Worm (Caenorhabditis elegans) whole organism, young adult: ENCODE measurements around the gene F52H2.5.

Experiments
- B0261.1 ChIP-seq: sonication (generic microtip); optimal IDR thresholded peaks from 2 replicates; lab custom pipeline; 2016; ENCODE audit warnings: mild to moderate bottlenecking, missing genetic modification characterization, moderate library complexity, missing compliant biosample characterization
- C17E4.6 ChIP-seq: fragments of 200-800 bp; sonication (Bioruptor generic); IDR thresholded peaks from 2 replicates; pipeline ENCODE4 v1.3.6; 2022; ENCODE audit warnings: missing genetic modification reagents, missing genetic modification characterization, missing compliant biosample characterization
- F37B4.10 ChIP-seq: fragments of 200-800 bp; sonication (Bioruptor generic); IDR thresholded peaks from 2 replicates; pipeline ENCODE4 v1.3.6; 2022; ENCODE audit warnings: missing genetic modification characterization, missing compliant biosample characterization
- F39B2.1 ChIP-seq: fragments of 200-800 bp; sonication (Bioruptor generic); IDR thresholded peaks from 2 replicates; pipeline ENCODE4 v1.3.6; 2022; ENCODE audit warnings: missing genetic modification reagents, missing genetic modification characterization, missing compliant biosample characterization
- F57A8.1 ChIP-seq: fragments of 200-800 bp; sonication (Bioruptor generic); optimal IDR thresholded peaks from 2 replicates; lab custom pipeline; 2018; ENCODE audit warnings: mild to moderate bottlenecking, missing genetic modification characterization, moderate library complexity, missing compliant biosample characterization
- F57C9.4 ChIP-seq: sonication (generic microtip); optimal IDR thresholded peaks from 2 replicates; lab custom pipeline; 2017; ENCODE audit warnings: mild to moderate bottlenecking, missing genetic modification characterization, missing compliant biosample characterization
- K11D2.4 ChIP-seq: fragments of 200-800 bp; sonication (Bioruptor generic); IDR thresholded peaks from 2 replicates; pipeline ENCODE4 v1.3.6; 2022; ENCODE audit warnings: missing genetic modification reagents, missing genetic modification characterization, missing compliant biosample characterization
- K12H6.12 ChIP-seq: fragments of 200-800 bp; sonication (Bioruptor generic); optimal IDR thresholded peaks from 2 replicates; lab custom pipeline; 2018; ENCODE audit warnings: mild to moderate bottlenecking, missing genetic modification characterization, missing compliant biosample characterization
- T26A5.8 ChIP-seq: sonication (generic microtip); optimal IDR thresholded peaks from 2 replicates; lab custom pipeline; 2016; ENCODE audit warnings: missing genetic modification characterization, missing compliant biosample characterization
- Y53G8AR.9 ChIP-seq: fragments of 200-800 bp; sonication (Bioruptor generic); conservative IDR thresholded peaks from 2 replicates; pipeline ENCODE4 v1.3.6; 2022; ENCODE audit warnings: missing genetic modification reagents, missing genetic modification characterization, missing compliant biosample characterization
- Y67H2A.10 ChIP-seq: fragments of 200-800 bp; sonication (Bioruptor generic); conservative IDR thresholded peaks from 2 replicates; pipeline ENCODE4 v1.3.6; 2022; ENCODE audit warnings: missing genetic modification reagents, missing genetic modification characterization, missing compliant biosample characterization
- Y79H2A.3 ChIP-seq: fragments of 200-800 bp; sonication (Bioruptor generic); conservative IDR thresholded peaks from 2 replicates; pipeline ENCODE4 v1.3.6; 2022; ENCODE audit warnings: missing genetic modification reagents, missing genetic modification characterization, missing compliant biosample characterization
- Y95B8A.8 ChIP-seq: fragments of 200-800 bp; sonication (Bioruptor generic); IDR thresholded peaks from 2 replicates; pipeline ENCODE4 v1.3.6; 2022; ENCODE audit warnings: missing genetic modification reagents, missing genetic modification characterization, missing compliant biosample characterization
- akir-1 ChIP-seq: fragments of 200-800 bp; sonication (Bioruptor generic); optimal IDR thresholded peaks from 2 replicates; lab custom pipeline; 2018; ENCODE audit warnings: mild to moderate bottlenecking, missing genetic modification characterization, moderate library complexity, missing compliant biosample characterization
- ama-1 ChIP-seq, 3 experiments: fragments of 150-350 bp in 1 of 3; sonication (generic microtip) in 2 of 3; optimal IDR thresholded peaks; 2 replicates each; lab custom pipeline; 2014 to 2018; ENCODE audit warnings: missing biosample characterization in 2 of 3, missing genetic modification characterization in 2 of 3, missing genetic modification reagents in 2 of 3
- aptf-3 ChIP-seq: fragments of 200-800 bp; sonication (Bioruptor generic); IDR thresholded peaks from 2 replicates; pipeline ENCODE4 v1.3.6; 2022; ENCODE audit warnings: missing genetic modification characterization, missing compliant biosample characterization
- bed-2 ChIP-seq: fragments of 200-800 bp; sonication (Bioruptor generic); IDR thresholded peaks from 2 replicates; pipeline ENCODE4 v1.3.6; 2022; ENCODE audit warnings: missing genetic modification reagents, missing genetic modification characterization, missing compliant biosample characterization
- cebp-1 ChIP-seq, 2 experiments: fragments of 200-800 bp in 1 of 2; sonication (Bioruptor generic) in 1 of 2; sonication (generic microtip) in 1 of 2; IDR thresholded peaks in 1 of 2; optimal IDR thresholded peaks in 1 of 2; 2 replicates each; pipeline versions ENCODE4 v1.3.6 to Lab custom; 2017 to 2022; ENCODE audit warnings: missing compliant biosample characterization in 2 of 2, missing genetic modification characterization in 2 of 2, mild to moderate bottlenecking in 1 of 2, missing genetic modification reagents in 1 of 2, moderate library complexity in 1 of 2
- ceh-27 ChIP-seq: fragments of 200-800 bp; sonication (Bioruptor generic); optimal IDR thresholded peaks from 2 replicates; lab custom pipeline; 2018; ENCODE audit warnings: mild to moderate bottlenecking, missing genetic modification characterization, moderate library complexity, missing compliant biosample characterization
- dpl-1 ChIP-seq: fragments of 150-350 bp; optimal IDR thresholded peaks from 2 replicates; lab custom pipeline; 2014; ENCODE audit warnings: missing biosample characterization, missing genetic modification reagents, missing genetic modification characterization
- egl-44 ChIP-seq: fragments of 200-800 bp; sonication (Bioruptor generic); IDR thresholded peaks from 2 replicates; pipeline ENCODE4 v1.3.6; 2022; ENCODE audit warnings: missing genetic modification reagents, missing genetic modification characterization, missing compliant biosample characterization
- egrh-3 ChIP-seq: fragments of 200-800 bp; sonication (Bioruptor generic); IDR thresholded peaks from 2 replicates; pipeline ENCODE4 v1.3.6; 2022; ENCODE audit warnings: missing genetic modification reagents, missing genetic modification characterization, missing compliant biosample characterization
- ekl-4 ChIP-seq: fragments of 200-800 bp; sonication (Bioruptor generic); IDR thresholded peaks from 2 replicates; pipeline ENCODE4 v1.3.6; 2022; ENCODE audit warnings: missing genetic modification reagents, missing genetic modification characterization, missing compliant biosample characterization
- ets-4 ChIP-seq: fragments of 200-800 bp; sonication (Bioruptor generic); optimal IDR thresholded peaks from 2 replicates; lab custom pipeline; 2018; ENCODE audit warnings: mild to moderate bottlenecking, missing genetic modification characterization, missing compliant biosample characterization
- gei-17 ChIP-seq: fragments of 200-800 bp; sonication (Bioruptor generic); optimal IDR thresholded peaks from 2 replicates; lab custom pipeline; 2018; ENCODE audit warnings: mild to moderate bottlenecking, missing genetic modification characterization, missing compliant biosample characterization
- him-1 ChIP-seq: sonication (generic microtip); optimal IDR thresholded peaks from 2 replicates; lab custom pipeline; 2016; ENCODE audit warnings: missing genotype, missing genetic modification reagents, missing genetic modification characterization, missing compliant biosample characterization
- hlh-26 ChIP-seq: fragments of 200-800 bp; sonication (Bioruptor generic); conservative IDR thresholded peaks from 2 replicates; pipeline ENCODE4 v1.3.6; 2022; ENCODE audit warnings: missing genetic modification reagents, missing genetic modification characterization, missing compliant biosample characterization
- hmg-1.2 ChIP-seq: fragments of 200-800 bp; sonication (Bioruptor generic); IDR thresholded peaks from 2 replicates; pipeline ENCODE4 v1.3.6; 2022; ENCODE audit warnings: missing genetic modification reagents, missing genetic modification characterization, missing compliant biosample characterization
- let-526 ChIP-seq: fragments of 200-800 bp; sonication (Bioruptor generic); IDR thresholded peaks from 2 replicates; pipeline ENCODE4 v1.3.6; 2022; ENCODE audit warnings: missing genetic modification reagents, missing genetic modification characterization, missing compliant biosample characterization
- lin-40 ChIP-seq: sonication (generic microtip); optimal IDR thresholded peaks from 2 replicates; lab custom pipeline; 2016; ENCODE audit warnings: missing genetic modification characterization, mild to moderate bottlenecking, missing compliant biosample characterization, missing genotype, missing genetic modification reagents
- lin-54 ChIP-seq: fragments of 200-800 bp; sonication (Bioruptor generic); optimal IDR thresholded peaks from 2 replicates; lab custom pipeline; 2018; ENCODE audit warnings: mild to moderate bottlenecking, missing genetic modification characterization, missing compliant biosample characterization
- lsy-27 ChIP-seq: sonication (generic microtip); optimal IDR thresholded peaks from 2 replicates; lab custom pipeline; 2017; ENCODE audit warnings: missing genetic modification characterization, mild to moderate bottlenecking, missing compliant biosample characterization, antibody characterized with exemption, missing genotype, borderline replicate concordance; ENCODE audit not compliant: insufficient read depth
- madf-10 ChIP-seq: sonication (generic microtip); optimal IDR thresholded peaks from 2 replicates; lab custom pipeline; 2016; ENCODE audit warnings: mild to moderate bottlenecking, missing genetic modification characterization, missing compliant biosample characterization
- madf-8 ChIP-seq: fragments of 200-800 bp; sonication (Bioruptor generic); conservative IDR thresholded peaks from 2 replicates; pipeline ENCODE4 v1.3.6; 2022; ENCODE audit warnings: missing genetic modification reagents, missing genetic modification characterization, missing compliant biosample characterization
- mcd-1 ChIP-seq: fragments of 200-800 bp; sonication (Bioruptor generic); IDR thresholded peaks from 2 replicates; pipeline ENCODE4 v1.3.6; 2022; ENCODE audit warnings: missing genetic modification reagents, missing genetic modification characterization, missing compliant biosample characterization
- mxl-1 ChIP-seq: sonication (generic microtip); optimal IDR thresholded peaks from 2 replicates; lab custom pipeline; 2016; ENCODE audit warnings: missing genetic modification characterization, missing compliant biosample characterization
- nfya-2 ChIP-seq: fragments of 200-800 bp; sonication (Bioruptor generic); IDR thresholded peaks from 2 replicates; pipeline ENCODE4 v1.3.6; 2022; ENCODE audit warnings: missing genetic modification reagents, missing genetic modification characterization, missing compliant biosample characterization
- nhr-120 ChIP-seq: fragments of 200-800 bp; sonication (Bioruptor generic); IDR thresholded peaks from 2 replicates; pipeline ENCODE4 v1.3.6; 2022; ENCODE audit warnings: missing genetic modification characterization, missing compliant biosample characterization
- nhr-90 ChIP-seq: sonication (generic microtip); optimal IDR thresholded peaks from 2 replicates; lab custom pipeline; 2016; ENCODE audit warnings: missing genotype, mild to moderate bottlenecking, missing genetic modification characterization, missing compliant biosample characterization
- repo-1 ChIP-seq: sonication (generic microtip); optimal IDR thresholded peaks from 2 replicates; lab custom pipeline; 2017; ENCODE audit warnings: mild to moderate bottlenecking, missing genetic modification characterization, missing compliant biosample characterization
- snpc-3.4 ChIP-seq: sonication (generic microtip); optimal IDR thresholded peaks from 2 replicates; lab custom pipeline; 2017; ENCODE audit warnings: missing genetic modification characterization, mild to moderate bottlenecking, missing compliant biosample characterization, antibody characterized with exemption, moderate library complexity, missing genotype, missing genetic modification reagents
- snpc-4 ChIP-seq, 5 experiments: fragments of 150-350 bp in 1 of 5; sonication (generic microtip) in 4 of 5; optimal IDR thresholded peaks; 2 replicates each; lab custom pipeline; 2014 to 2018; ENCODE audit warnings: missing genetic modification characterization in 5 of 5, missing biosample characterization in 3 of 5, antibody characterized with exemption in 2 of 5, mild to moderate bottlenecking in 2 of 5, missing compliant biosample characterization in 2 of 5, missing genotype in 2 of 5, moderate library complexity in 2 of 5, missing genetic modification reagents in 1 of 5
- sptf-2 ChIP-seq: fragments of 200-800 bp; sonication (Bioruptor generic); optimal IDR thresholded peaks from 2 replicates; lab custom pipeline; 2018; ENCODE audit warnings: mild to moderate bottlenecking, missing genetic modification characterization, missing compliant biosample characterization
- tbx-9 ChIP-seq: sonication (generic microtip); optimal IDR thresholded peaks from 2 replicates; lab custom pipeline; 2016; ENCODE audit warnings: borderline replicate concordance, missing genetic modification characterization, inconsistent platforms, missing compliant biosample characterization
- zfh-2 ChIP-seq: fragments of 200-800 bp; sonication (Bioruptor generic); conservative IDR thresholded peaks from 2 replicates; pipeline ENCODE4 v1.3.6; 2022; ENCODE audit warnings: missing genetic modification reagents, missing genetic modification characterization, missing compliant biosample characterization
- ztf-22 ChIP-seq: fragments of 200-800 bp; sonication (Bioruptor generic); optimal IDR thresholded peaks from 2 replicates; lab custom pipeline; 2018; ENCODE audit warnings: mild to moderate bottlenecking, missing genetic modification characterization, moderate library complexity, missing compliant biosample characterization
- ztf-25 ChIP-seq: fragments of 200-800 bp; sonication (Bioruptor generic); IDR thresholded peaks from 2 replicates; pipeline ENCODE4 v1.3.6; 2022; ENCODE audit warnings: missing genetic modification reagents, missing genetic modification characterization, missing compliant biosample characterization

Gene F52H2.5

DNA sequence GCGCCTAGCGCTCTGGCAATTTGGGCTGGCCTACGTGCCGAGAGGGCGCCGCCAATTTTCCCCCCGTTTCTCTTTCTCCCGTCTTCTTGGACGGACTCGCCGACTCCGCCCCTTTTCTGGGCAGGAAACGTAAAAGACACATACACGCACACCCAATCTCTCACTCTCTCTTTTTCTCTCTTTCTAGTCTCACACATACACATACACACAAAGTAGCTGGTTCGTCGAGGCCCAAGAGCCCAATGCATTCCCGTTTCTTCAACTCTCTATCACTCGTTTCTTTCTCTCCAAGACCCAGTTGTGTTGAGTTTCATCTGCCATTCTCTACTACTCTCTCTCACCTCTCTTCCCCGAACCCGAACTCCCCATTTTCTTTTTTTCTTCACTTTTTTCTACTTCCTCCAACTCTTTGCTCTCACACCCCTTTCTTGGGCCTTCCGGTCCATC, 39.0 kb upstream of the F52H2.5 start:
- TF ChIP-seq lin-40 (tag; lab: Kevin White, UChicago) (peak; percentile 58), nhr-90 (tag; lab: Kevin White, UChicago) (no peak), dpl-1 (GFP tag; lab: Kevin White, UChicago) (no peak), sptf-2 (GFP tag; lab: Kevin White, UChicago) (no peak), lin-54 (GFP tag; lab: Kevin White, UChicago) (no peak), hmg-1.2 (GFP tag; lab: Robert Waterston, UW) (no peak; the same call in 1 of the 2 replicates), zfh-2 (GFP tag; lab: Robert Waterston, UW) (peak; percentile 95), C17E4.6 (GFP tag; lab: Robert Waterston, UW) (no peak), snpc-4 (GFP tag; optimal IDR thresholded peaks at IDR 0.05; lab: Kevin White, UChicago) (no peak), snpc-4 (tag; optimal IDR thresholded peaks at IDR 0.05; lab: Kevin White, UChicago) (peak in 1 of 4 experiments; percentile 25), repo-1 (no peak), B0261.1 (tag; lab: Kevin White, UChicago) (no peak), T26A5.8 (tag; lab: Kevin White, UChicago) (no peak), F57A8.1 (GFP tag; lab: Kevin White, UChicago) (no peak), nhr-120 (GFP tag; lab: Robert Waterston, UW) (no peak), Y95B8A.8 (no peak), ets-4 (GFP tag; lab: Kevin White, UChicago) (no peak), tbx-9 (tag; lab: Kevin White, UChicago) (no peak), Y67H2A.10 (no peak), madf-8 (GFP tag; lab: Robert Waterston, UW) (no peak), K12H6.12 (tag; lab: Kevin White, UChicago) (peak; percentile 81), egl-44 (GFP tag; lab: Robert Waterston, UW) (no peak), K11D2.4 (GFP tag; lab: Robert Waterston, UW) (0 out of 2 replicates have a peak, but pooled peaks have one; percentile 12), Y79H2A.3 (GFP tag; lab: Robert Waterston, UW) (no peak), nfya-2 (GFP tag; lab: Robert Waterston, UW) (no peak), bed-2 (GFP tag; lab: Robert Waterston, UW) (no peak), mxl-1 (no peak), aptf-3 (GFP tag; lab: Robert Waterston, UW) (no peak), madf-10 (tag; lab: Kevin White, UChicago) (peak; percentile 35), ceh-27 (peak; percentile 5), F37B4.10 (0 out of 2 replicates have a peak, but pooled peaks have one; percentile 63), lsy-27 (no peak), Y53G8AR.9 (GFP tag; lab: Robert Waterston, UW) (no peak), snpc-3.4 (tag; lab: Kevin White, UChicago) (no peak), ztf-22 (no peak), egrh-3 (GFP tag; lab: Robert Waterston, UW) (peak; percentile 60), ama-1 (optimal IDR thresholded peaks at IDR 0.05; lab: Kevin White, UChicago) (no peak), ama-1 (GFP tag; optimal IDR thresholded peaks at IDR 0.05; lab: Kevin White, UChicago) (no peak), him-1 (no peak), akir-1 (GFP tag; lab: Kevin White, UChicago) (no peak), F57C9.4 (no peak), ekl-4 (GFP tag; lab: Robert Waterston, UW) (no peak), let-526 (GFP tag; lab: Robert Waterston, UW) (0 out of 2 replicates have a peak, but pooled peaks have one; percentile 5), ztf-25 (no peak), hlh-26 (GFP tag; lab: Robert Waterston, UW) (no peak), cebp-1 (GFP tag; IDR thresholded peaks at IDR 0.05; lab: Robert Waterston, UW) (no peak), cebp-1 (tag; optimal IDR thresholded peaks at IDR 0.05; lab: Kevin White, UChicago) (peak; percentile 58), gei-17 (peak; percentile 27), mcd-1 (GFP tag; lab: Robert Waterston, UW) (peak; percentile 26; the same call in 1 of the 2 replicates), F39B2.1 (GFP tag; lab: Robert Waterston, UW) (no peak)
